Fruit fly (Drosophila melanogaster): ENCODE data around the gene mesh.

Gene mesh

DNA sequence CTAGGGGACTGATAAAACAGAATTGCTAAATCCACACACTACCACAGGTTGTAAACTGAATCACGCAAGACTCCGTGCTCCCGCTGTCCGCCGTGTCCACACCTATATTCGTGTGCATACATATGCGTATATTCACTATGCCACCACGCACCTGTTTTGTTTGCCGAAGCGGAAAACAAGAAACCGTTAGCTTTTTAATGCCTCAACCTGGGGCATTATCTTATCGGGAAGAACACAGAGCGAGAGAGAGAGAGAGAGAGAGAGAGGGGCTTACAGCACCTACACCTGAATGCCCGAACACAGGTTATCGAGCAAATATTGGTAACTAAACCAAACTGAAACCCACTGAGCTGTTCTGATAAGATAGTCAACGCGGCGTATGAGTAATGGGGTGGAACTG lies 935 bp downstream of the mesh start (continued):
- no peak for TF ChIP-seq Oli (tag; optimal IDR thresholded peaks at IDR 0.05)
- TF ChIP-seq CG12769 (tag; optimal IDR thresholded peaks at IDR 0.05): peak; percentile 15
- TF ChIP-seq CG5953 (GFP tag; IDR thresholded peaks at IDR 0.05): no peak
- TF ChIP-seq pita (GFP tag; optimal IDR thresholded peaks at IDR 0.05): no peak
- TF ChIP-seq eve (GFP tag; optimal IDR thresholded peaks at IDR 0.05): peak in 1 of 2 experiments; percentile 45
- no peak for TF ChIP-seq amos (GFP tag; IDR thresholded peaks at IDR 0.05; ENCODE audit: partially characterized antibody)
- TF ChIP-seq bcd (GFP tag; optimal IDR thresholded peaks at IDR 0.05): no peak
- TF ChIP-seq crol (GFP tag; IDR thresholded peaks at IDR 0.05): 0 out of 2 replicates have a peak, but pooled peaks have one; percentile 13
- peak; percentile 7 for TF ChIP-seq cwo (GFP tag; optimal IDR thresholded peaks at IDR 0.05)
- no peak for TF ChIP-seq Max (GFP tag; optimal IDR thresholded peaks at IDR 0.05)
- TF ChIP-seq CG11456 (GFP tag; IDR thresholded peaks at IDR 0.05): no peak
- TF ChIP-seq pnt (GFP tag; optimal IDR thresholded peaks at IDR 0.05): no peak
- TF ChIP-seq CG1792 (GFP tag; optimal IDR thresholded peaks at IDR 0.05): no peak
- no peak for TF ChIP-seq D19A (tag; optimal IDR thresholded peaks at IDR 0.05)
- TF ChIP-seq fd3F (GFP tag; optimal IDR thresholded peaks at IDR 0.05): no peak
- TF ChIP-seq MBD-R2 (GFP tag; IDR thresholded peaks at IDR 0.05): no peak
- no peak for TF ChIP-seq CG33557 (GFP tag; optimal IDR thresholded peaks at IDR 0.05)
- TF ChIP-seq org-1 (GFP tag; optimal IDR thresholded peaks at IDR 0.05): no peak
- no peak for TF ChIP-seq Abd-B (GFP tag; optimal IDR thresholded peaks at IDR 0.05)
- TF ChIP-seq CG2199 (GFP tag; IDR thresholded peaks at IDR 0.05): no peak
- TF ChIP-seq aop (GFP tag; IDR thresholded peaks at IDR 0.05): no peak
- TF ChIP-seq disco-r (GFP tag; optimal IDR thresholded peaks at IDR 0.05): no peak
- no peak for TF ChIP-seq CG6254 (GFP tag; optimal IDR thresholded peaks at IDR 0.05)
- no peak for TF ChIP-seq chn (GFP tag; optimal IDR thresholded peaks at IDR 0.05)
- TF ChIP-seq CG8089 (GFP tag; optimal IDR thresholded peaks at IDR 0.05): no peak
- peak; percentile 46 for TF ChIP-seq lab (GFP tag; optimal IDR thresholded peaks at IDR 0.05)
- no peak for TF ChIP-seq chm (GFP tag; IDR thresholded peaks at IDR 0.05)
- no peak for TF ChIP-seq Dad (GFP tag; optimal IDR thresholded peaks at IDR 0.05)
- no peak for TF ChIP-seq lbe (GFP tag; optimal IDR thresholded peaks at IDR 0.05)
- peak; percentile 18 to 63 for TF ChIP-seq Trl (optimal IDR thresholded peaks at IDR 0.05)
- no peak for TF ChIP-seq Trl (GFP tag; optimal IDR thresholded peaks at IDR 0.05)
- no peak for TF ChIP-seq TFAM (GFP tag; optimal IDR thresholded peaks at IDR 0.05)
- no peak for TF ChIP-seq nerfin-1 (tag; optimal IDR thresholded peaks at IDR 0.05)
- TF ChIP-seq CG6175 (GFP tag; IDR thresholded peaks at IDR 0.05): peak; percentile 86
- TF ChIP-seq grau (tag; optimal IDR thresholded peaks at IDR 0.05): no peak

DNA sequence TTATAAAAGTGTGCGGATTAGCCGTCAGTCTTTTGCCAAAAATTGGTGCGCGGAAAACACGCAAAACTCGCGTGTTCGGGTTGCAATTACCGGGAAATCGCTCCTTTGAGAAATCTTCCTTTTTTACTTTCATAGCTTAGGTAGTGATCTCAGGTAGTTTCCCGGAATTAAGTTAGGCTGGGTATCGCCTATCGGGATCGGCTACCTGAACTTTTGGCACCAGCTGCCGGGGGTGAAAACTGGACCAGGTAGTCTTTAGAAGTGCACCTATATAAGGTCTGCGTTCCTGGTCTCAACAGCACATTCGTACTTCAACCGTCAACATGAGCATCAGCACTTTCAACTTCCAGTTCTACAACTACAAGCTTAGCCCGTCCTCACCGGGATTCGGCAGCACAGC lies 2.5 kb downstream of the mesh start, which contains the start of gene bnk:
bnk (plus strand) TSS at position 301 of the 400 bp plus-strand sequence.
- TF ChIP-seq CG1602 (GFP tag; optimal IDR thresholded peaks at IDR 0.05) (no peak), kay (GFP tag; optimal IDR thresholded peaks at IDR 0.05) (no peak), peb (GFP tag; IDR thresholded peaks at IDR 0.05) (no peak), hbn (GFP tag; IDR thresholded peaks at IDR 0.05; ENCODE audit: partially characterized antibody) (no peak), tll (GFP tag; optimal IDR thresholded peaks at IDR 0.05) (peak in 1 of 2 experiments; percentile 35), D19B (GFP tag; optimal IDR thresholded peaks at IDR 0.05) (no peak), MTF-1 (GFP tag; optimal IDR thresholded peaks at IDR 0.05; ENCODE audit: borderline replicate concordance) (no peak), lab (GFP tag; optimal IDR thresholded peaks at IDR 0.05) (no peak), CG15479 (GFP tag; optimal IDR thresholded peaks at IDR 0.05) (peak; percentile 83), Doc3 (GFP tag; IDR thresholded peaks at IDR 0.05; ENCODE audit: partially characterized antibody) (no peak), NC2β (GFP tag; optimal IDR thresholded peaks at IDR 0.05) (no peak), dpn (GFP tag; optimal IDR thresholded peaks at IDR 0.05) (no peak), HmgD (GFP tag; optimal IDR thresholded peaks at IDR 0.05) (no peak), lbe (GFP tag; optimal IDR thresholded peaks at IDR 0.05) (no peak), CG13424 (tag; optimal IDR thresholded peaks at IDR 0.05) (no peak), Rx (GFP tag; IDR thresholded peaks at IDR 0.05) (no peak), pho (GFP tag; optimal IDR thresholded peaks at IDR 0.05) (no peak), Vsx1 (GFP tag; optimal IDR thresholded peaks at IDR 0.05) (no peak)
